Fruit fly (Drosophila melanogaster) whole organism, wandering third instar larva: ENCODE results near the gene Rab3-GAP.

Experiments
- Abd-B ChIP-seq: fragments of >200 bp; optimal IDR thresholded peaks from 2 replicates; lab custom pipeline; 2017; ENCODE audit warnings: missing biosample characterization, missing genetic modification characterization
- CG32264 ChIP-seq: fragments of 200-800 bp; sonication (Bioruptor generic); optimal IDR thresholded peaks from 2 replicates; lab custom pipeline; 2016; ENCODE audit warnings: missing biosample characterization, missing genetic modification characterization
- CG9705 ChIP-seq: fragments of 200-800 bp; sonication (Bioruptor generic); optimal IDR thresholded peaks from 2 replicates; lab custom pipeline; 2018; ENCODE audit warnings: missing biosample characterization, mild to moderate bottlenecking, missing genetic modification characterization
- Dfd ChIP-seq: fragments of >200 bp; optimal IDR thresholded peaks from 2 replicates; lab custom pipeline; 2017; ENCODE audit warnings: missing biosample characterization, missing genetic modification characterization
- Dif ChIP-seq: fragments of 200-275, 200-300 bp; sonication (Bioruptor generic); optimal IDR thresholded peaks from 2 replicates; lab custom pipeline; 2018; ENCODE audit warnings: missing biosample characterization, missing genetic modification characterization; ENCODE audit not compliant: partially characterized antibody
- GATAd ChIP-seq: sonication (Bioruptor generic); optimal IDR thresholded peaks from 2 replicates; lab custom pipeline; 2016; ENCODE audit warnings: missing biosample characterization, missing genetic modification characterization
- HLH106 ChIP-seq: fragments of 200-800 bp; optimal IDR thresholded peaks from 3 replicates; lab custom pipeline; 2019; ENCODE audit warnings: missing biosample characterization, mild to moderate bottlenecking, missing genetic modification characterization, moderate library complexity
- Hnf4 ChIP-seq: fragments of 200-800 bp; sonication (Bioruptor generic); optimal IDR thresholded peaks from 2 replicates; lab custom pipeline; 2016; ENCODE audit warnings: missing biosample characterization, mild to moderate bottlenecking, missing genetic modification characterization
- Hr78 ChIP-seq: fragments of >200 bp; optimal IDR thresholded peaks from 2 replicates; lab custom pipeline; 2017; ENCODE audit warnings: missing biosample characterization, missing genetic modification characterization
- Hr83 ChIP-seq: fragments of 200-300 bp; sonication (Bioruptor generic); optimal IDR thresholded peaks from 2 replicates; lab custom pipeline; 2016; ENCODE audit warnings: missing biosample characterization, mild to moderate bottlenecking, missing genetic modification characterization, moderate library complexity; ENCODE audit not compliant: poor library complexity, severe bottlenecking
- Jra ChIP-seq: sonication (Bioruptor generic); optimal IDR thresholded peaks from 2 replicates; lab custom pipeline; 2016; ENCODE audit warnings: missing biosample characterization, missing genetic modification characterization
- Mio ChIP-seq: sonication (Bioruptor generic); optimal IDR thresholded peaks from 2 replicates; lab custom pipeline; 2016; ENCODE audit warnings: missing biosample characterization, missing genetic modification characterization
- Myc ChIP-seq: fragments of >200 bp; optimal IDR thresholded peaks from 2 replicates; lab custom pipeline; 2017
- N ChIP-seq: fragments of >200 bp; optimal IDR thresholded peaks from 2 replicates; lab custom pipeline; 2018; ENCODE audit warnings: missing biosample characterization, missing external identifiers, missing genetic modification characterization
- OdsH ChIP-seq: fragments of 200-800 bp; sonication (Bioruptor generic); optimal IDR thresholded peaks from 2 replicates; lab custom pipeline; 2016; ENCODE audit warnings: missing biosample characterization, mild to moderate bottlenecking, missing genetic modification characterization
- Sp1 ChIP-seq: fragments of 200-800 bp; sonication (Bioruptor generic); optimal IDR thresholded peaks from 3 replicates; lab custom pipeline; 2019; ENCODE audit warnings: missing biosample characterization, mild to moderate bottlenecking, missing genetic modification characterization, moderate library complexity
- Vsx2 ChIP-seq: fragments of 200-300, 225-300 bp; sonication (Bioruptor generic); optimal IDR thresholded peaks from 2 replicates; lab custom pipeline; 2018; ENCODE audit warnings: missing biosample characterization, missing genetic modification characterization; ENCODE audit not compliant: partially characterized antibody
- br ChIP-seq: fragments of 200-800 bp; sonication (Bioruptor generic); optimal IDR thresholded peaks from 2 replicates; lab custom pipeline; 2016; ENCODE audit warnings: missing biosample characterization, missing genetic modification characterization
- brk ChIP-seq: fragments of 200-800 bp; sonication (Bioruptor generic); optimal IDR thresholded peaks from 2 replicates; lab custom pipeline; 2016; ENCODE audit warnings: missing biosample characterization, mild to moderate bottlenecking, missing genetic modification characterization
- dl ChIP-seq, 2 experiments: fragments of 175-275, 200-275 bp in 1 of 2; fragments of 200-275 bp in 1 of 2; sonication (Bioruptor generic); optimal IDR thresholded peaks; lab custom pipeline; 2018; ENCODE audit warnings: mild to moderate bottlenecking in 2 of 2, missing biosample characterization in 2 of 2, missing genetic modification characterization in 2 of 2, moderate library complexity in 2 of 2; ENCODE audit not compliant: partially characterized antibody in 2 of 2, insufficient read depth in 1 of 2
- dmrt93B ChIP-seq: fragments of 200-800 bp; sonication (Bioruptor generic); optimal IDR thresholded peaks from 2 replicates; lab custom pipeline; 2018; ENCODE audit warnings: missing biosample characterization, mild to moderate bottlenecking, missing genetic modification characterization
- dsf ChIP-seq: sonication (Bioruptor generic); optimal IDR thresholded peaks from 2 replicates; lab custom pipeline; 2016; ENCODE audit warnings: missing biosample characterization, missing genetic modification characterization, borderline replicate concordance
- ey ChIP-seq: fragments of 200-800 bp; sonication (Bioruptor generic); optimal IDR thresholded peaks from 2 replicates; lab custom pipeline; 2016; ENCODE audit warnings: missing biosample characterization, missing genetic modification characterization
- foxo ChIP-seq, 2 experiments: fragments of 200-800 bp; sonication (Bioruptor generic); optimal IDR thresholded peaks; 2 replicates in 1 of 2; 3 replicates in 1 of 2; lab custom pipeline; 2016 to 2017; ENCODE audit warnings: missing biosample characterization in 2 of 2, missing genetic modification characterization in 2 of 2
- fru ChIP-seq: fragments of 200-800 bp; sonication (Bioruptor generic); optimal IDR thresholded peaks from 3 replicates; lab custom pipeline; 2016; ENCODE audit warnings: missing biosample characterization, mild to moderate bottlenecking, missing genetic modification characterization
- h ChIP-seq: fragments of 200-800 bp; sonication (Bioruptor generic); optimal IDR thresholded peaks from 3 replicates; lab custom pipeline; 2016; ENCODE audit warnings: missing biosample characterization, mild to moderate bottlenecking, missing genetic modification characterization
- jim ChIP-seq: fragments of 175-275, 200-325 bp; sonication (Bioruptor generic); optimal IDR thresholded peaks from 2 replicates; lab custom pipeline; 2016; ENCODE audit warnings: missing biosample characterization, mild to moderate bottlenecking, missing genetic modification characterization
- lola ChIP-seq: fragments of >200 bp; optimal IDR thresholded peaks from 2 replicates; lab custom pipeline; 2017; ENCODE audit warnings: missing biosample characterization, missing genetic modification characterization
- pan ChIP-seq: fragments of >200 bp; optimal IDR thresholded peaks from 2 replicates; lab custom pipeline; 2017
- psq ChIP-seq: fragments of 200-800 bp; sonication (Bioruptor generic); optimal IDR thresholded peaks from 3 replicates; lab custom pipeline; 2017; ENCODE audit warnings: missing biosample characterization, mild to moderate bottlenecking, missing genetic modification characterization, moderate library complexity
- rgr ChIP-seq: fragments of 200-800 bp; sonication (Bioruptor generic); optimal IDR thresholded peaks from 3 replicates; lab custom pipeline; 2016; ENCODE audit warnings: missing biosample characterization, mild to moderate bottlenecking, missing genetic modification characterization
- sage ChIP-seq: fragments of 200-800 bp; sonication (Bioruptor generic); optimal IDR thresholded peaks from 2 replicates; lab custom pipeline; 2016; ENCODE audit warnings: missing biosample characterization, mild to moderate bottlenecking, missing genetic modification characterization
- sv ChIP-seq: fragments of 200-800 bp; sonication (Bioruptor generic); optimal IDR thresholded peaks from 3 replicates; lab custom pipeline; 2016; ENCODE audit warnings: missing biosample characterization, missing genetic modification characterization
- tai ChIP-seq: sonication (Bioruptor generic); optimal IDR thresholded peaks from 2 replicates; lab custom pipeline; 2016; ENCODE audit warnings: missing biosample characterization, missing genetic modification characterization
- usp ChIP-seq: fragments of >200 bp; optimal IDR thresholded peaks from 2 replicates; lab custom pipeline; 2017; ENCODE audit warnings: missing biosample characterization, missing genetic modification characterization
- woc ChIP-seq: sonication (Bioruptor generic); optimal IDR thresholded peaks from 2 replicates; lab custom pipeline; 2016; ENCODE audit warnings: missing biosample characterization, mild to moderate bottlenecking, missing genetic modification characterization

Rab3-GAP gene

DNA sequence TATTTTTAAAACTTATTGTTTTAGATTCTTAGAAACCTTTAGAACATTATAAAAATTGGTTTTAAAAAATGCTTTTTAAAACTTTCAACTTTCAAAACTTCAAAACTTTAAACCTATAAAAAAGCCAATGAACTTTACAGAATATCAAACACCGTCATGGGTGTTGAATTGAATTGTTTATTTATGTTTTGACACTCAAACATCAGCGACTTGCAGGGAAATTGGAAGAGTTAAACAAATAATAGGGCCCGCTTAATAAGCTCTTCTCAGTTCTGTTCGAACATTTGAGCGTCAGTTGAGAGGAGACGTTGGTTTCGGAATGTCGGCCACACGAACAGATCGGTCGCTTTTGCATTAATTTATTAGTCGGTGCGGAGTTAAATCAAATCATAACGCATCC is 13.9 kb downstream of the Rab3-GAP start, which contains the start of gene PLCXD:
Gene PLCXD (plus strand): TSS at position 286 of the 400 bp plus-strand sequence.
- no peak for TF ChIP-seq GATAd (GFP tag; lab: Kevin White, UChicago)
- no peak for TF ChIP-seq CG32264 (GFP tag; lab: Kevin White, UChicago)
- no peak for TF ChIP-seq Dif (GFP tag; lab: Kevin White, UChicago)
- TF ChIP-seq tai (GFP tag; lab: Kevin White, UChicago), result no peak
- no peak for TF ChIP-seq Mio
- no peak for TF ChIP-seq sv (GFP tag; lab: Kevin White, UChicago)
- no peak for TF ChIP-seq Hr83 (GFP tag; lab: Kevin White, UChicago)
- TF ChIP-seq Myc (lab: Kevin White, UChicago), result no peak
- no peak for TF ChIP-seq dmrt93B (GFP tag; lab: Kevin White, UChicago)
- no peak for TF ChIP-seq OdsH (GFP tag; lab: Kevin White, UChicago)
- TF ChIP-seq fru (GFP tag; lab: Kevin White, UChicago), result no peak
- TF ChIP-seq CG9705 (GFP tag; lab: Kevin White, UChicago), result no peak
- no peak for TF ChIP-seq dl (GFP tag; optimal IDR thresholded peaks at IDR 0.05; lab: Kevin White, UChicago; ENCODE audit: insufficient read depth in 1 of 2, partially characterized antibody in 2 of 2)
- TF ChIP-seq woc (GFP tag; lab: Kevin White, UChicago), result no peak
- no peak for TF ChIP-seq Hnf4 (GFP tag; lab: Kevin White, UChicago)

DNA sequence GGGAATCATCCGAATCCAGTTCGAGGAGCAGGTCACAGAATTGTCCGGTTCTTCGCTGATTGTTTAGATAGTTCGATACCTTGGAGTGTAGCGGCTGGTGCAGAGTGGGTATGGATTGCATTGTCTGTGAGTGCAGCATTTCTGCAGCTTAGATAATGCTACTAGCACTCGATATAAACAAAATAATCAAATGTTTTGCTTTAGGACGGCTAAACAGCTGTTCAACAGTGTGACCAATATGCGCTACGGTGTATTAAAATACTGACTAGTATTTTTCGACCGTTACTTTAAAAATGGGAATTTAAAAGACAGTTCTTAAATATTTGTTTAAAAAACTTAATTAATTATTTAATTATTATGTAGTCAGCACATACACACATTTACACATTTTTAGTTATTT is 14.3 kb downstream of the Rab3-GAP start, which contains the start of gene Plzf:
Gene Plzf (minus strand): TSS at position 196 of the 400 bp plus-strand sequence.
- no peak for TF ChIP-seq OdsH (GFP tag; lab: Kevin White, UChicago)
- TF ChIP-seq woc (GFP tag; lab: Kevin White, UChicago), result no peak
- no peak for TF ChIP-seq Myc (lab: Kevin White, UChicago)
- TF ChIP-seq CG9705 (GFP tag; lab: Kevin White, UChicago), result no peak
- TF ChIP-seq sage (GFP tag; lab: Kevin White, UChicago), result no peak
- TF ChIP-seq Mio, result no peak
- TF ChIP-seq tai (GFP tag; lab: Kevin White, UChicago), result no peak
- TF ChIP-seq pan (lab: Kevin White, UChicago), result no peak
- no peak for TF ChIP-seq Jra (GFP tag; lab: Kevin White, UChicago)
- TF ChIP-seq Sp1 (GFP tag; lab: Kevin White, UChicago), result no peak
- no peak for TF ChIP-seq ey (GFP tag; lab: Kevin White, UChicago)
- no peak for TF ChIP-seq jim (GFP tag; lab: Kevin White, UChicago)
- no peak for TF ChIP-seq N (GFP tag; lab: Kevin White, UChicago)
- TF ChIP-seq GATAd (GFP tag; lab: Kevin White, UChicago), result no peak
- TF ChIP-seq brk, result no peak

DNA sequence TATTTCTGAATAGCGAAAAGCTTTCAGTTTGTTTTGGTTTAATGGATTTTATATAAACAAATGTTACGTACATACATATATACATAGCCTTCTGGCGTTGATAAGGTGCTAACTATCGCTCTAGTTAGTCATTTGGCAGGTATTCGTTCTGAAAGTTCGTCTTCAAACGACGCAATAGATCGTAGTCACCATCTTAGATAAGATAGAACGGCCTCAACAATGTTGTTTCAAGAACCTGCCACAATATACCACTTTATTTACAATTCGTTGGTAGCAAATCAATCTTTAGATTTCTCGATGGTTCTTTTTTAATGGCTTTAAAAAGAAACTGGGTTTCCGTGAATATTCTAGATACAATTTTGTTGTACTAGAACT is 16.1 kb downstream of the Rab3-GAP start:
- TF ChIP-seq pan (lab: Kevin White, UChicago) (no peak), CG9705 (GFP tag; lab: Kevin White, UChicago) (no peak), br (GFP tag; lab: Kevin White, UChicago) (no peak), Dif (GFP tag; lab: Kevin White, UChicago) (no peak), woc (GFP tag; lab: Kevin White, UChicago) (no peak), Vsx2 (GFP tag; lab: Kevin White, UChicago) (no peak), HLH106 (tag; lab: Kevin White, UChicago) (no peak), OdsH (GFP tag; lab: Kevin White, UChicago) (no peak)

DNA sequence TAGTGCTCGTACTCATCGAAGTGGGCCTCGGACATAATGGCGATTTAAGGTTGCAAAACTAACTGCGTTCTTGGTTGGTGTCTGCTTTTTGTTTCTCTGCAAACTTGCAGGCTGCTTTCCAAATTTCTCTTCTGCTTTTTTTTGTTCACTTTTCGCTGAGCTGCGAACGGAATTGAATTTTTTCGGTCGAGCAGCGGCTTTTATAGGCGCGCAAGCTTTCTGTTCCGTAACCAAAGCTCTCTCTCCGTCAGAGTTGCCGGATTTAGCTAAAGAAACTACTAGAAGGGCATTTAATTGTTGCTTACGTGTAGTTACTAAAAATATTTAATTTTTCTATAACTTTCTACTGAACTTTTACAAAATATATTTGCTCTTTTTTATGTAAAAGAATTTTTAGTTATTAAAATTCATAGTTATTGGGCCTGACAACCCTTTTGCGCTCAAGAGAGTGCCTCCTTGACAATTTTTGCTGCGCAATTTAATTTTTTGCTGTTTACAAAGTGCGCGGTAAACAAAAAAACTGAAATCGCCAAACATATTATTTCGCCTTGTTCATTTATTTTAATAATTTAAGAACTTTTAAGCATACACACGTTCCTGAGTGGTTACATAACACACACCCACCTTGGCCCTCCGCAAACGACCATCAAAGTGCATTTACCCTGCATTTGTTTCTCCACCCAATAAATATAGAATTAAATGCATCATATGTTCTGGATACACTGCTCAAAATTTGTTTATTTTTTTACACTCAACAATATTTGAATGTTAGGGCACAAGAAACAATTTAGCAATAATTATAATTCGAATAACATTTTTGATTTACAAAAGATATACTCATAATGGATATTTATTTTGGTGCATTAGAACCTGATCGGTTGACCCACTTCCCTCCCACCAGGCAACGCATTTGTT is 16.8 kb downstream of the Rab3-GAP start, which contains the start of gene CG6770:
Gene CG6770 (minus strand): TSS at position 178 of the 915 bp plus-strand sequence.
- TF ChIP-seq dmrt93B (GFP tag; lab: Kevin White, UChicago) (peak; percentile 71), psq (GFP tag; lab: Kevin White, UChicago) (peak; percentile 61), CG9705 (GFP tag; lab: Kevin White, UChicago) (peak; percentile 81), woc (GFP tag; lab: Kevin White, UChicago) (peak; percentile 77), sage (GFP tag; lab: Kevin White, UChicago) (peak; percentile 89), Jra (GFP tag; lab: Kevin White, UChicago) (peak; percentile 66), OdsH (GFP tag; lab: Kevin White, UChicago) (peak; percentile 85), rgr (GFP tag; lab: Kevin White, UChicago) (peak; percentile 90), usp (no peak), Dif (GFP tag; lab: Kevin White, UChicago) (no peak), Sp1 (GFP tag; lab: Kevin White, UChicago) (peak; percentile 95), Myc (lab: Kevin White, UChicago) (no peak), br (GFP tag; lab: Kevin White, UChicago) (peak; percentile 87), jim (GFP tag; lab: Kevin White, UChicago) (peak; percentile 76), Hr83 (GFP tag; lab: Kevin White, UChicago) (peak; percentile 42), CG32264 (GFP tag; lab: Kevin White, UChicago) (no peak), dl (GFP tag; optimal IDR thresholded peaks at IDR 0.05; lab: Kevin White, UChicago; ENCODE audit: insufficient read depth in 1 of 2, partially characterized antibody in 2 of 2) (no peak), dsf (GFP tag; lab: Kevin White, UChicago) (peak; percentile 54), brk (peak; percentile 79), HLH106 (tag; lab: Kevin White, UChicago) (peak; percentile 93), h (peak; percentile 91), Abd-B (GFP tag; lab: Kevin White, UChicago) (no peak), foxo (GFP tag; optimal IDR thresholded peaks at IDR 0.05; lab: Kevin White, UChicago) (peak; percentile 73 to 89), tai (GFP tag; lab: Kevin White, UChicago) (peak; percentile 76), Dfd (GFP tag; lab: Kevin White, UChicago) (no peak), Mio (peak; percentile 31), Hr78 (no peak), lola (no peak), Hnf4 (GFP tag; lab: Kevin White, UChicago) (peak; percentile 71)
